Fruit fly (Drosophila melanogaster) whole organism, embryonic: ENCODE results near the gene CG32073.

ENCODE experiments used
- Aef1 ChIP-seq: fragments of 200-800 bp; sonication (Bioruptor generic); IDR thresholded peaks from 3 replicates; pipeline ENCODE4 v1.3.6; 2022; ENCODE audit warnings: missing biosample characterization, missing genetic modification characterization
- Asciz ChIP-seq: fragments of 200-800 bp; sonication (Bioruptor generic); optimal IDR thresholded peaks from 2 replicates; lab custom pipeline; 2017; ENCODE audit warnings: missing biosample characterization, mild to moderate bottlenecking, missing genetic modification characterization, missing genetic modification reagents
- B-H1 ChIP-seq: fragments of 200-800 bp; sonication (Bioruptor generic); IDR thresholded peaks from 3 replicates; pipeline ENCODE4 v1.3.6; 2022; ENCODE audit warnings: missing biosample characterization, missing genetic modification characterization
- Bdp1 ChIP-seq: fragments of 200-800 bp; sonication (Bioruptor generic); optimal IDR thresholded peaks from 3 replicates; lab custom pipeline; 2016; ENCODE audit warnings: missing biosample characterization, missing genetic modification characterization
- CG10147 ChIP-seq: fragments of 200-800 bp; sonication (Bioruptor generic); optimal IDR thresholded peaks from 2 replicates; lab custom pipeline; 2019; ENCODE audit warnings: missing biosample characterization, mild to moderate bottlenecking, missing genetic modification characterization, moderate library complexity
- CG10366 ChIP-seq: fragments of 200-800 bp; sonication (Bioruptor generic); IDR thresholded peaks from 2 replicates; pipeline ENCODE4 v1.3.6; 2022; ENCODE audit warnings: missing biosample characterization, missing genetic modification characterization
- CG10431 ChIP-seq: fragments of 200-800 bp; sonication (Bioruptor generic); optimal IDR thresholded peaks from 3 replicates; lab custom pipeline; 2018; ENCODE audit warnings: missing biosample characterization, mild to moderate bottlenecking, missing genetic modification characterization
- CG10959 ChIP-seq: fragments of 200-800 bp; sonication (Bioruptor generic); IDR thresholded peaks from 2 replicates; pipeline ENCODE4 v1.3.6; 2022; ENCODE audit warnings: missing biosample characterization, missing genetic modification characterization
- CG11085 ChIP-seq: fragments of 200-800 bp; sonication (Bioruptor generic); IDR thresholded peaks from 2 replicates; pipeline ENCODE4 v1.3.6; 2022; ENCODE audit warnings: missing biosample characterization, missing genetic modification characterization
- CG11560 ChIP-seq: fragments of 200-800 bp; sonication (Bioruptor generic); IDR thresholded peaks from 3 replicates; pipeline ENCODE4 v1.3.6; 2022; ENCODE audit warnings: missing biosample characterization, missing genetic modification characterization
- CG1603 ChIP-seq: fragments of 200-800 bp; sonication (Bioruptor generic); optimal IDR thresholded peaks from 2 replicates; lab custom pipeline; 2019; ENCODE audit warnings: missing biosample characterization, mild to moderate bottlenecking, missing genetic modification characterization, moderate library complexity
- CG16813 ChIP-seq: fragments of 200-800 bp; sonication (Bioruptor generic); IDR thresholded peaks from 3 replicates; pipeline ENCODE4 v1.3.6; 2022; ENCODE audit warnings: missing biosample characterization, missing genetic modification characterization; ENCODE audit not compliant: partially characterized antibody
- CG17328 ChIP-seq: fragments of 200-800 bp; sonication (Bioruptor generic); IDR thresholded peaks from 2 replicates; pipeline ENCODE4 v1.3.6; 2022; ENCODE audit warnings: missing biosample characterization, missing genetic modification characterization
- CG2199 ChIP-seq: fragments of 200-800 bp; sonication (Bioruptor generic); IDR thresholded peaks from 3 replicates; pipeline ENCODE4 v1.3.6; 2022; ENCODE audit warnings: missing biosample characterization, missing genetic modification characterization
- CG31365 ChIP-seq: fragments of 200-800 bp; sonication (Bioruptor generic); optimal IDR thresholded peaks from 2 replicates; lab custom pipeline; 2018; ENCODE audit warnings: missing biosample characterization, mild to moderate bottlenecking, missing genetic modification characterization
- CG4617 ChIP-seq: fragments of 200-800 bp; sonication (Bioruptor generic); optimal IDR thresholded peaks from 3 replicates; lab custom pipeline; 2016; ENCODE audit warnings: missing biosample characterization, missing genetic modification characterization, borderline replicate concordance
- CG4707 ChIP-seq: fragments of 200-800 bp; sonication (Bioruptor generic); optimal IDR thresholded peaks from 2 replicates; lab custom pipeline; 2018; ENCODE audit warnings: missing biosample characterization, mild to moderate bottlenecking, missing genetic modification characterization, moderate library complexity
- CG7271 ChIP-seq: fragments of 200-800 bp; sonication (Bioruptor generic); optimal IDR thresholded peaks from 2 replicates; lab custom pipeline; 2018; ENCODE audit warnings: missing biosample characterization, mild to moderate bottlenecking, missing genetic modification characterization, moderate library complexity
- CG7357 ChIP-seq: fragments of 200-800 bp; sonication (Bioruptor generic); IDR thresholded peaks from 3 replicates; pipeline ENCODE4 v1.3.6; 2022; ENCODE audit warnings: missing biosample characterization, missing genetic modification characterization
- CG7963 ChIP-seq: fragments of 200-800 bp; sonication (Bioruptor generic); IDR thresholded peaks from 3 replicates; pipeline ENCODE4 v1.3.6; 2022; ENCODE audit warnings: missing biosample characterization, missing genetic modification characterization; ENCODE audit not compliant: partially characterized antibody
- CG8924 ChIP-seq: fragments of 200-800 bp; optimal IDR thresholded peaks from 3 replicates; lab custom pipeline; 2019; ENCODE audit warnings: missing biosample characterization, mild to moderate bottlenecking, missing genetic modification characterization, moderate library complexity
- CG9876 ChIP-seq: fragments of 200-800 bp; sonication (Bioruptor generic); optimal IDR thresholded peaks from 2 replicates; lab custom pipeline; 2016; ENCODE audit warnings: missing biosample characterization, missing genetic modification characterization
- CHES-1-like ChIP-seq: fragments of 200-800 bp; sonication (Bioruptor generic); optimal IDR thresholded peaks from 2 replicates; lab custom pipeline; 2016; ENCODE audit warnings: missing biosample characterization, missing genetic modification characterization
- Camta ChIP-seq: fragments of 200-800 bp; sonication (Bioruptor generic); optimal IDR thresholded peaks from 2 replicates; lab custom pipeline; 2016; ENCODE audit warnings: missing biosample characterization, missing genetic modification characterization
- Fer3 ChIP-seq: fragments of 200-800 bp; sonication (Bioruptor generic); optimal IDR thresholded peaks from 2 replicates; lab custom pipeline; 2018; ENCODE audit warnings: missing biosample characterization, mild to moderate bottlenecking, missing genetic modification characterization, moderate library complexity
- HLH3B ChIP-seq: fragments of 200-800 bp; sonication (Bioruptor generic); IDR thresholded peaks from 2 replicates; pipeline ENCODE4 v1.3.6; 2022; ENCODE audit warnings: missing biosample characterization, missing genetic modification characterization
- Hmx ChIP-seq: fragments of 200-800 bp; sonication (Bioruptor generic); optimal IDR thresholded peaks from 2 replicates; lab custom pipeline; 2016; ENCODE audit warnings: missing biosample characterization, missing genetic modification characterization
- Lim3 ChIP-seq: fragments of 200-800 bp; sonication (Bioruptor generic); IDR thresholded peaks from 2 replicates; pipeline ENCODE4 v1.3.6; 2022; ENCODE audit warnings: missing biosample characterization, missing genetic modification characterization
- Mad ChIP-seq: fragments of 200-800 bp; sonication (Bioruptor generic); optimal IDR thresholded peaks from 2 replicates; lab custom pipeline; 2016; ENCODE audit warnings: missing biosample characterization, missing genetic modification characterization
- Meics ChIP-seq: fragments of 200-800 bp; sonication (Bioruptor generic); optimal IDR thresholded peaks from 2 replicates; lab custom pipeline; 2017; ENCODE audit warnings: missing biosample characterization, mild to moderate bottlenecking, missing genetic modification characterization
- Nf-YA ChIP-seq: fragments of 200-800 bp; sonication (Bioruptor generic); IDR thresholded peaks from 2 replicates; pipeline ENCODE4 v1.3.6; 2022; ENCODE audit warnings: missing biosample characterization, missing genetic modification characterization
- Oaz ChIP-seq: fragments of 200-800 bp; sonication (Bioruptor generic); IDR thresholded peaks from 2 replicates; pipeline ENCODE4 v1.3.6; 2022; ENCODE audit warnings: missing biosample characterization, missing genetic modification characterization
- crc ChIP-seq: fragments of 200-800 bp; sonication (Bioruptor generic); optimal IDR thresholded peaks from 2 replicates; lab custom pipeline; 2016; ENCODE audit warnings: missing biosample characterization, missing genetic modification characterization
- cwo ChIP-seq: fragments of 200-800 bp; sonication (Bioruptor generic); optimal IDR thresholded peaks from 3 replicates; lab custom pipeline; 2017; ENCODE audit warnings: missing biosample characterization, missing genetic modification characterization, mild to moderate bottlenecking, moderate library complexity, missing genetic modification reagents
- danr ChIP-seq: fragments of 200-800 bp; sonication (Bioruptor generic); IDR thresholded peaks from 2 replicates; pipeline ENCODE4 v1.3.6; 2022; ENCODE audit warnings: missing biosample characterization, missing genetic modification characterization
- emc ChIP-seq: fragments of 200-800 bp; sonication (Bioruptor generic); optimal IDR thresholded peaks from 2 replicates; lab custom pipeline; 2016; ENCODE audit warnings: missing biosample characterization, missing genetic modification characterization
- eve ChIP-seq, 2 experiments: fragments of >200 bp; optimal IDR thresholded peaks; 2 replicates each; lab custom pipeline; 2017; ENCODE audit warnings: missing biosample characterization in 2 of 2, missing genetic modification characterization in 2 of 2
- fu2 ChIP-seq: fragments of 200-800 bp; sonication (Bioruptor generic); optimal IDR thresholded peaks from 2 replicates; lab custom pipeline; 2016; ENCODE audit warnings: missing biosample characterization, missing genetic modification characterization
- hb ChIP-seq: fragments of 200-800 bp; sonication (Bioruptor generic); IDR thresholded peaks from 3 replicates; pipeline ENCODE4 v1.3.6; 2022; ENCODE audit warnings: missing biosample characterization, missing genetic modification characterization; ENCODE audit not compliant: partially characterized antibody
- her ChIP-seq: fragments of 200-800 bp; sonication (Bioruptor generic); optimal IDR thresholded peaks from 2 replicates; lab custom pipeline; 2016; ENCODE audit warnings: missing biosample characterization, missing genetic modification characterization
- jigr1 ChIP-seq: fragments of 200-800 bp; sonication (Bioruptor generic); IDR thresholded peaks from 3 replicates; pipeline ENCODE4 v1.3.6; 2022; ENCODE audit warnings: missing biosample characterization, missing genetic modification characterization
- klu ChIP-seq: fragments of 200-800 bp; sonication (Bioruptor generic); IDR thresholded peaks from 2 replicates; pipeline ENCODE4 v1.3.6; 2022; ENCODE audit warnings: missing biosample characterization, missing genetic modification characterization
- lmd ChIP-seq: fragments of 200-800 bp; sonication (Bioruptor generic); IDR thresholded peaks from 2 replicates; pipeline ENCODE4 v1.3.6; 2022; ENCODE audit warnings: missing biosample characterization, missing genetic modification characterization
- otp ChIP-seq: fragments of 200-800 bp; sonication (Bioruptor generic); IDR thresholded peaks from 3 replicates; pipeline ENCODE4, ENCODE4 v1.3.6; 2022; ENCODE audit warnings: missing biosample characterization, missing genetic modification characterization
- pita ChIP-seq: fragments of 200-800 bp; sonication (Bioruptor generic); optimal IDR thresholded peaks from 2 replicates; lab custom pipeline; 2017; ENCODE audit warnings: missing biosample characterization, mild to moderate bottlenecking, missing genetic modification characterization
- rib ChIP-seq: fragments of 200-800 bp; sonication (Bioruptor generic); IDR thresholded peaks from 2 replicates; pipeline ENCODE4 v1.3.6; 2022; ENCODE audit warnings: missing biosample characterization, missing genetic modification characterization
- row ChIP-seq: fragments of 200-800 bp; sonication (Bioruptor generic); IDR thresholded peaks from 3 replicates; pipeline ENCODE4 v1.3.6; 2022; ENCODE audit warnings: missing biosample characterization, missing genetic modification characterization
- schlank ChIP-seq: fragments of 200-800 bp; sonication (Bioruptor generic); optimal IDR thresholded peaks from 2 replicates; lab custom pipeline; 2018; ENCODE audit warnings: missing biosample characterization, mild to moderate bottlenecking, missing genetic modification characterization
- shn ChIP-seq: fragments of 200-800 bp; sonication (Bioruptor generic); optimal IDR thresholded peaks from 3 replicates; lab custom pipeline; 2016; ENCODE audit warnings: missing biosample characterization, missing genetic modification characterization
- tup ChIP-seq: fragments of 200-800 bp; sonication (Bioruptor generic); optimal IDR thresholded peaks from 2 replicates; lab custom pipeline; 2016; ENCODE audit warnings: missing biosample characterization, mild to moderate bottlenecking, missing genetic modification characterization, moderate library complexity
- wor ChIP-seq: fragments of 200-800 bp; sonication (Bioruptor generic); IDR thresholded peaks from 2 replicates; pipeline ENCODE4 v1.3.6; 2022; ENCODE audit warnings: missing biosample characterization, missing genetic modification characterization
- zen ChIP-seq: fragments of 200-800 bp; sonication (Bioruptor generic); optimal IDR thresholded peaks from 3 replicates; lab custom pipeline; 2018; ENCODE audit warnings: missing biosample characterization, mild to moderate bottlenecking, missing genetic modification characterization, moderate library complexity

CG32073 gene

DNA sequence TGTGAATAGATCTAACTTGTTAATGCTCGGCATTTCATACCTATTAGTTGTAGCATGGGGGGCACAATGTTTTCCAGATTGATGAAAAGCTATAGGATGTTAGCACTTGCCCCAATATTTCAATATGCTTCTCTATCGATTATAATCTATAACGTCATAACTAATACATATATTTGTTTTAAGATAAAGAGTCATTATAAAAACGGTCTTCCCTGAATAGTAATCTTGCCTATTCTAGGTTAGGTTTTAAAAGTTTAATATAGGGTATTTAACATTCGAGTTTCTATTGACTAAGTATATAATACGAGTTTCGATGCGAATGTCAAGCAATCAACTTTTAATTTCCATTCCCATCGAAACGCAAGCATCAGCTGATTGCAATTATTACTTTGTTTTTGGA, 46.2 kb downstream of the CG32073 start, which contains the start of the genes CG6321 and Blos2 (continued):
- TF ChIP-seq Nf-YA (0 out of 2 replicates have a peak, but pooled peaks have one; percentile 32), CG9876 (GFP tag; lab: Kevin White, UChicago) (no peak), Lim3 (GFP tag; lab: Robert Waterston, UW) (no peak), Mad (GFP tag; lab: Kevin White, UChicago) (no peak), CG11560 (no peak), wor (GFP tag; lab: Robert Waterston, UW) (no peak), CG4707 (peak; percentile 52), her (GFP tag; lab: Kevin White, UChicago) (no peak), tup (GFP tag; lab: Kevin White, UChicago) (no peak), otp (GFP tag; lab: Robert Waterston, UW) (no peak), CG10147 (GFP tag; lab: Kevin White, UChicago) (peak; percentile 83), CG8924 (tag; lab: Kevin White, UChicago) (peak; percentile 87), CG7963 (GFP tag; lab: Robert Waterston, UW) (no peak), schlank (tag; lab: Kevin White, UChicago) (no peak), Fer3 (peak; percentile 80), jigr1 (GFP tag; lab: Robert Waterston, UW) (no peak), hb (GFP tag; lab: Robert Waterston, UW) (no peak), Camta (GFP tag; lab: Kevin White, UChicago) (peak; percentile 19), fu2 (no peak), klu (GFP tag; lab: Robert Waterston, UW) (peak; percentile 52), Bdp1 (GFP tag; lab: Kevin White, UChicago) (no peak), shn (GFP tag; lab: Kevin White, UChicago) (no peak), row (GFP tag; lab: Robert Waterston, UW) (peak; percentile 93), CG4617 (GFP tag; lab: Kevin White, UChicago) (peak; percentile 34), cwo (GFP tag; lab: Kevin White, UChicago) (peak; percentile 65), lmd (GFP tag; lab: Robert Waterston, UW) (peak; percentile 68), zen (tag; lab: Kevin White, UChicago) (peak; percentile 82), Oaz (GFP tag; lab: Robert Waterston, UW) (peak; percentile 54), eve (GFP tag; optimal IDR thresholded peaks at IDR 0.05; lab: Kevin White, UChicago) (peak in 1 of 2 experiments; percentile 83), Asciz (GFP tag; lab: Kevin White, UChicago) (peak; percentile 59), CG7357 (GFP tag; lab: Robert Waterston, UW) (peak; percentile 45; the same call in 1 of the 3 replicates), CG11085 (GFP tag; lab: Robert Waterston, UW) (no peak), Hmx (no peak), CG31365 (tag; lab: Kevin White, UChicago) (peak; percentile 24), emc (GFP tag; lab: Kevin White, UChicago) (no peak), CG10959 (peak; percentile 27; the same call in 1 of the 2 replicates), CG10366 (GFP tag; lab: Robert Waterston, UW) (peak; percentile 46), Meics (GFP tag; lab: Kevin White, UChicago) (peak; percentile 85), crc (no peak), Aef1 (peak; percentile 30; the same call in 1 of the 3 replicates), CHES-1-like (peak; percentile 11), CG10431 (GFP tag; lab: Kevin White, UChicago) (no peak), rib (GFP tag; lab: Robert Waterston, UW) (no peak), CG1603 (peak; percentile 63), CG7271 (tag; lab: Kevin White, UChicago) (peak; percentile 18), CG17328 (GFP tag; lab: Robert Waterston, UW) (peak; percentile 75), danr (GFP tag; lab: Robert Waterston, UW) (0 out of 2 replicates have a peak, but pooled peaks have one; percentile 44), B-H1 (GFP tag; lab: Robert Waterston, UW) (peak; percentile 27; the same call in 1 of the 3 replicates), HLH3B (GFP tag; lab: Robert Waterston, UW) (peak; percentile 68), CG2199 (GFP tag; lab: Robert Waterston, UW) (no peak), CG16813 (no peak), pita (GFP tag; lab: Kevin White, UChicago) (no peak)
